Worm (Caenorhabditis elegans) whole organism, L4 larva: ENCODE results near the gene srsx-30.

ENCODE experiments used
- D1046.2 ChIP-seq: fragments of 200-800 bp; sonication (Bioruptor generic); IDR thresholded peaks from 2 replicates; pipeline ENCODE4 v1.3.6; 2022; ENCODE audit warnings: missing genetic modification characterization, missing compliant biosample characterization
- F26F4.8 ChIP-seq: fragments of 200-800 bp; sonication (Bioruptor generic); conservative IDR thresholded peaks from 2 replicates; pipeline ENCODE4 v1.3.6; 2022; ENCODE audit warnings: missing genetic modification characterization, missing compliant biosample characterization
- F37D6.2 ChIP-seq: sonication (generic microtip); optimal IDR thresholded peaks from 2 replicates; lab custom pipeline; 2016; ENCODE audit warnings: mild to moderate bottlenecking, missing genetic modification characterization, missing compliant biosample characterization
- F44E2.7 ChIP-seq: fragments of 200-800 bp; sonication (Bioruptor generic); IDR thresholded peaks from 2 replicates; pipeline ENCODE4 v2.1.2; 2022; ENCODE audit warnings: missing genetic modification characterization, missing compliant biosample characterization
- R02D3.7 ChIP-seq: fragments of 150-350 bp; sonication (generic microtip); optimal IDR thresholded peaks from 3 replicates; lab custom pipeline; 2014; ENCODE audit warnings: missing biosample characterization, missing genetic modification characterization
- T26A8.4 ChIP-seq: fragments of 200-800 bp; sonication (Bioruptor generic); IDR thresholded peaks from 2 replicates; pipeline ENCODE4 v1.3.6; 2022; ENCODE audit warnings: missing genetic modification characterization, missing compliant biosample characterization
- Y75B8A.6 ChIP-seq: fragments of 200-800 bp; sonication (Bioruptor generic); IDR thresholded peaks from 2 replicates; pipeline ENCODE4 v1.3.6; 2022; ENCODE audit warnings: missing genetic modification reagents, missing genetic modification characterization, missing compliant biosample characterization
- aha-1 ChIP-seq: fragments of 150-350 bp; peaks from one replicate; lab custom pipeline; 2014; ENCODE audit warnings: missing biosample characterization, missing genetic modification characterization
- ama-1 ChIP-seq: fragments of 150-350 bp; optimal IDR thresholded peaks from 2 replicates; lab custom pipeline; 2014; ENCODE audit warnings: inconsistent platforms, mixed read lengths
- attf-4 ChIP-seq: sonication (generic microtip); optimal IDR thresholded peaks from 3 replicates; lab custom pipeline; 2017; ENCODE audit warnings: missing biosample characterization, missing genetic modification characterization
- ceh-44 ChIP-seq: fragments of 200-800 bp; sonication (Bioruptor generic); IDR thresholded peaks from 2 replicates; pipeline ENCODE4 v1.3.6; 2022; ENCODE audit warnings: missing genetic modification reagents, missing genetic modification characterization, missing compliant biosample characterization
- ceh-82 ChIP-seq: sonication (generic microtip); optimal IDR thresholded peaks from 2 replicates; lab custom pipeline; 2017; ENCODE audit warnings: missing biosample characterization, missing genetic modification characterization
- ces-1 ChIP-seq: fragments of 150-350 bp; sonication (generic microtip); optimal IDR thresholded peaks from 4 replicates; lab custom pipeline; 2014; ENCODE audit warnings: missing biosample characterization, missing genetic modification reagents, missing genetic modification characterization
- daf-12 ChIP-seq: fragments of 150-350 bp; optimal IDR thresholded peaks from 2 replicates; lab custom pipeline; 2014; ENCODE audit warnings: missing biosample characterization, missing genetic modification reagents, missing genetic modification characterization
- daf-16 ChIP-seq, 3 experiments: sonication (generic microtip); optimal IDR thresholded peaks; 2 replicates each; lab custom pipeline; 2016 to 2017; ENCODE audit warnings: missing genetic modification characterization in 3 of 3, missing genetic modification reagents in 3 of 3, mild to moderate bottlenecking in 2 of 3, missing compliant biosample characterization in 2 of 3, missing biosample characterization in 1 of 3, moderate library complexity in 1 of 3
- daf-8 ChIP-seq: fragments of 200-800 bp; sonication (Bioruptor generic); IDR thresholded peaks from 2 replicates; pipeline ENCODE4 v1.3.6; 2022; ENCODE audit warnings: missing genetic modification characterization, missing compliant biosample characterization
- dmd-9 ChIP-seq: fragments of 200-800 bp; sonication (Bioruptor generic); IDR thresholded peaks from 2 replicates; pipeline ENCODE4 v1.3.6; 2022; ENCODE audit warnings: missing genetic modification reagents, missing genetic modification characterization, missing compliant biosample characterization
- duxl-1 ChIP-seq: sonication (generic microtip); optimal IDR thresholded peaks from 2 replicates; lab custom pipeline; 2016; ENCODE audit warnings: mild to moderate bottlenecking, missing genetic modification characterization, moderate library complexity, missing compliant biosample characterization; ENCODE audit not compliant: poor library complexity
- dve-1 ChIP-seq: sonication (generic microtip); optimal IDR thresholded peaks from 2 replicates; lab custom pipeline; 2017; ENCODE audit warnings: antibody characterized with exemption, mild to moderate bottlenecking, missing genetic modification characterization, missing compliant biosample characterization; ENCODE audit not compliant: insufficient read depth
- egl-27 ChIP-seq: sonication (generic microtip); optimal IDR thresholded peaks from 3 replicates; lab custom pipeline; 2017; ENCODE audit warnings: missing biosample characterization, missing genetic modification reagents, missing genetic modification characterization
- fkh-10 ChIP-seq: fragments of 150-350 bp; optimal IDR thresholded peaks from 2 replicates; lab custom pipeline; 2014; ENCODE audit warnings: missing biosample characterization, missing genetic modification reagents, missing genetic modification characterization
- gei-8 ChIP-seq: fragments of 200-800 bp; sonication (Bioruptor generic); optimal IDR thresholded peaks from 2 replicates; lab custom pipeline; 2018; ENCODE audit warnings: mild to moderate bottlenecking, missing genetic modification characterization, missing compliant biosample characterization
- hif-1 ChIP-seq, 2 experiments: sonication (generic microtip); optimal IDR thresholded peaks; 2 replicates each; lab custom pipeline; 2016 to 2017; ENCODE audit warnings: missing compliant biosample characterization in 2 of 2, missing genetic modification characterization in 2 of 2, missing genetic modification reagents in 2 of 2, missing genotype in 2 of 2, mild to moderate bottlenecking in 1 of 2
- hlh-11 ChIP-seq: fragments of 200-800 bp; sonication (Bioruptor generic); optimal IDR thresholded peaks from 2 replicates; lab custom pipeline; 2018; ENCODE audit warnings: mild to moderate bottlenecking, missing genetic modification characterization, missing compliant biosample characterization
- jun-1 ChIP-seq: fragments of 150-350 bp; optimal IDR thresholded peaks from 2 replicates; lab custom pipeline; 2014; ENCODE audit warnings: missing biosample characterization, missing genetic modification reagents, missing genetic modification characterization
- lim-7 ChIP-seq: fragments of 200-800 bp; sonication (Bioruptor generic); IDR thresholded peaks from 2 replicates; pipeline ENCODE4 v1.3.6; 2022; ENCODE audit warnings: missing genetic modification characterization, missing compliant biosample characterization
- lin-38 ChIP-seq: fragments of 200-800 bp; sonication (Bioruptor generic); IDR thresholded peaks from 2 replicates; pipeline ENCODE4 v1.3.6; 2022; ENCODE audit warnings: missing genetic modification reagents, missing genetic modification characterization, missing compliant biosample characterization
- lir-3 ChIP-seq: sonication (generic microtip); optimal IDR thresholded peaks from 2 replicates; lab custom pipeline; 2016; ENCODE audit warnings: mild to moderate bottlenecking, missing genetic modification characterization, missing compliant biosample characterization
- lsy-2 ChIP-seq, 2 experiments: fragments of 150-350 bp in 1 of 2; sonication (generic microtip) in 1 of 2; optimal IDR thresholded peaks; 2 replicates each; lab custom pipeline; 2014 to 2017; ENCODE audit warnings: missing biosample characterization in 2 of 2, missing genetic modification characterization in 2 of 2
- madf-5 ChIP-seq, 2 experiments: fragments of 200-800 bp; sonication (Bioruptor generic); IDR thresholded peaks; 2 replicates each; pipeline ENCODE4 v1.3.6; 2022; ENCODE audit warnings: missing compliant biosample characterization in 2 of 2, missing genetic modification characterization in 2 of 2
- mdl-1 ChIP-seq, 2 experiments: fragments of 150-350 bp in 1 of 2; sonication (generic microtip) in 1 of 2; optimal IDR thresholded peaks; 2 replicates each; lab custom pipeline; 2014 to 2017; ENCODE audit warnings: missing biosample characterization in 2 of 2, missing genetic modification characterization in 2 of 2
- mdt-29 ChIP-seq: fragments of 200-800 bp; sonication (Bioruptor generic); IDR thresholded peaks from 2 replicates; pipeline ENCODE4 v1.3.6; 2022; ENCODE audit warnings: missing genetic modification reagents, missing genetic modification characterization, missing compliant biosample characterization
- mep-1 ChIP-seq: fragments of 150-350 bp; sonication (generic microtip); optimal IDR thresholded peaks from 3 replicates; lab custom pipeline; 2014; ENCODE audit warnings: missing biosample characterization, missing genetic modification characterization
- mxl-3 ChIP-seq: fragments of 200-800 bp; sonication (Bioruptor generic); optimal IDR thresholded peaks from 2 replicates; lab custom pipeline; 2018; ENCODE audit warnings: mild to moderate bottlenecking, missing genetic modification characterization, missing compliant biosample characterization
- nhr-10 ChIP-seq: fragments of 150-350 bp; optimal IDR thresholded peaks from 2 replicates; lab custom pipeline; 2014; ENCODE audit warnings: missing biosample characterization, missing genetic modification characterization
- nhr-102 ChIP-seq: sonication (generic microtip); optimal IDR thresholded peaks from 2 replicates; lab custom pipeline; 2016; ENCODE audit warnings: mild to moderate bottlenecking, missing genetic modification characterization, moderate library complexity, missing compliant biosample characterization
- nhr-11 ChIP-seq: fragments of 150-350 bp; optimal IDR thresholded peaks from 2 replicates; lab custom pipeline; 2014; ENCODE audit warnings: missing biosample characterization, missing genetic modification characterization
- nhr-237 ChIP-seq: sonication (generic microtip); optimal IDR thresholded peaks from 2 replicates; lab custom pipeline; 2017; ENCODE audit warnings: missing biosample characterization, missing genetic modification characterization
- nhr-28 ChIP-seq: fragments of 150-350 bp; optimal IDR thresholded peaks from 2 replicates; lab custom pipeline; 2014; ENCODE audit warnings: missing biosample characterization, missing genetic modification characterization
- nhr-41 ChIP-seq: fragments of 200-800 bp; sonication (Bioruptor generic); IDR thresholded peaks from 2 replicates; pipeline ENCODE4 v1.3.6; 2022; ENCODE audit warnings: missing genetic modification reagents, missing genetic modification characterization, missing compliant biosample characterization
- nhr-42 ChIP-seq: fragments of 200-800 bp; sonication (Bioruptor generic); IDR thresholded peaks from 2 replicates; pipeline ENCODE4 v1.3.6; 2022; ENCODE audit warnings: missing genetic modification characterization, missing compliant biosample characterization
- nhr-48 ChIP-seq: sonication (generic microtip); optimal IDR thresholded peaks from 2 replicates; lab custom pipeline; 2016; ENCODE audit warnings: mild to moderate bottlenecking, missing genetic modification characterization, missing compliant biosample characterization
- php-3 ChIP-seq: fragments of 200-800 bp; sonication (Bioruptor generic); IDR thresholded peaks from 2 replicates; pipeline ENCODE4 v1.3.6; 2022; ENCODE audit warnings: missing genetic modification reagents, missing genetic modification characterization, missing compliant biosample characterization
- rbr-2 ChIP-seq: sonication (generic microtip); optimal IDR thresholded peaks from 2 replicates; lab custom pipeline; 2016; ENCODE audit warnings: missing genotype, missing genetic modification characterization, missing compliant biosample characterization
- saeg-2 ChIP-seq: fragments of 200-800 bp; sonication (Bioruptor generic); IDR thresholded peaks from 2 replicates; pipeline ENCODE4 v1.3.6; 2022; ENCODE audit warnings: missing genetic modification reagents, missing genetic modification characterization, missing compliant biosample characterization
- sdz-12 ChIP-seq: fragments of 200-800 bp; sonication (Bioruptor generic); optimal IDR thresholded peaks from 2 replicates; lab custom pipeline; 2018; ENCODE audit warnings: mild to moderate bottlenecking, missing genetic modification characterization, missing compliant biosample characterization
- set-16 ChIP-seq: fragments of 200-800 bp; sonication (Bioruptor generic); IDR thresholded peaks from 2 replicates; pipeline ENCODE4 v1.3.6; 2022; ENCODE audit warnings: missing genetic modification reagents, missing genetic modification characterization, missing compliant biosample characterization
- skn-1 ChIP-seq: fragments of 150-350 bp; optimal IDR thresholded peaks from 2 replicates; lab custom pipeline; 2014; ENCODE audit warnings: missing biosample characterization, missing genetic modification characterization
- tag-97 ChIP-seq: fragments of 200-800 bp; sonication (Bioruptor generic); IDR thresholded peaks from 2 replicates; pipeline ENCODE4 v1.3.6; 2022; ENCODE audit warnings: missing genetic modification characterization, missing compliant biosample characterization
- unc-62 ChIP-seq, 3 experiments: fragments of 150-350 bp in 1 of 3; sonication (generic microtip); optimal IDR thresholded peaks in 2 of 3; peaks in 1 of 3; 1 replicate in 1 of 3; 2 replicates in 2 of 3; lab custom pipeline; 2014 to 2017; ENCODE audit warnings: missing biosample characterization in 3 of 3, missing genetic modification characterization in 3 of 3, missing genetic modification reagents in 3 of 3, missing genotype in 1 of 3
- zfp-2 ChIP-seq: sonication (generic microtip); optimal IDR thresholded peaks from 2 replicates; lab custom pipeline; 2016; ENCODE audit warnings: mild to moderate bottlenecking, missing genetic modification characterization, missing compliant biosample characterization
- ztf-11 ChIP-seq: fragments of 150-350 bp; optimal IDR thresholded peaks from 2 replicates; lab custom pipeline; 2014; ENCODE audit warnings: missing biosample characterization, missing genetic modification characterization

srsx-30 gene

DNA sequence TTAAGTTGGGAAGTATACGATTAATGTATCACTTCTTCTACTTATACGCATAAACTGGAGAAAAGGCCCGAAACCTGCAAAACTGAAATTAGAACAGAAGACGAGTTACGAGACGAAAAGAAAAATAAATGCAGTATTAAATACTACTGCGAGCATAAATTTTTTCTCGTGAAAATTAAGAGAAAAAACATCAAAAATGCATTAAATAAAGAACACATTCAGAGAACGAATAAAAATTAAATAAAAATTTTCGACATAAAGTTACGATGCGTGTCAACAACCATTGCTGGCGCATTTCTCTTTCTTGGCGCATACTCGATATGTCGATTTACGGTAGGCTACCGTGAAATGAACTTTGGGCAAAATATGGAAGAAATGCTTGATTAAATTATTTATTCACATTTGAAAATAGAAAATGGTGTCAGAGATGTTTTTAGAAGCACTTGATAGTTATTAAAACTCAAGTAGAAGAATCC is 46.3 kb downstream of the srsx-30 start, which contains the start of the genes ZK856.19 and ZK856.11 (continued):
- no peak for TF ChIP-seq ces-1 (GFP tag; lab: Kevin White, UChicago)
- no peak for TF ChIP-seq gei-8 (GFP tag; lab: Kevin White, UChicago)
- TF ChIP-seq mdl-1 (tag; optimal IDR thresholded peaks at IDR 0.05; lab: Kevin White, UChicago): no peak
- TF ChIP-seq nhr-28 (tag; lab: Kevin White, UChicago): peak; percentile 47
- TF ChIP-seq lin-38 (GFP tag; lab: Robert Waterston, UW): peak; percentile 70
- TF ChIP-seq duxl-1: peak; percentile 74
- peak; percentile 13 for TF ChIP-seq R02D3.7
- TF ChIP-seq unc-62 (GFP tag; optimal IDR thresholded peaks at IDR 0.05 in 1 of 2; lab: Kevin White, UChicago): no peak
- TF ChIP-seq unc-62 (tag; optimal IDR thresholded peaks at IDR 0.05; lab: Kevin White, UChicago): no peak
- TF ChIP-seq sdz-12: no peak
- no peak for TF ChIP-seq hif-1 (tag; optimal IDR thresholded peaks at IDR 0.05; lab: Kevin White, UChicago)
- TF ChIP-seq nhr-11: peak; percentile 11
- TF ChIP-seq lim-7 (GFP tag; lab: Robert Waterston, UW): no peak
- TF ChIP-seq Y75B8A.6: no peak
- TF ChIP-seq daf-8 (GFP tag; lab: Robert Waterston, UW): no peak
- TF ChIP-seq F44E2.7 (GFP tag; lab: Robert Waterston, UW): no peak
- no peak for TF ChIP-seq daf-16 (GFP tag; optimal IDR thresholded peaks at IDR 0.05; lab: Kevin White, UChicago)
- peak; percentile 26 for TF ChIP-seq daf-16 (tag; optimal IDR thresholded peaks at IDR 0.05; lab: Kevin White, UChicago)
- TF ChIP-seq lir-3 (tag; lab: Kevin White, UChicago): no peak
- TF ChIP-seq daf-12 (tag; lab: Kevin White, UChicago): no peak
- TF ChIP-seq zfp-2 (tag; lab: Kevin White, UChicago): no peak
- TF ChIP-seq nhr-42 (GFP tag; lab: Robert Waterston, UW): no peak
- TF ChIP-seq ceh-82: no peak
- no peak for TF ChIP-seq ceh-44 (GFP tag; lab: Robert Waterston, UW)
- no peak for TF ChIP-seq egl-27 (tag; lab: Kevin White, UChicago)
- peak; percentile 57 for TF ChIP-seq mep-1 (tag; lab: Kevin White, UChicago)
- TF ChIP-seq skn-1 (tag; lab: Kevin White, UChicago): no peak
- TF ChIP-seq aha-1: no peak
- no peak for TF ChIP-seq set-16 (GFP tag; lab: Robert Waterston, UW)
- TF ChIP-seq mdt-29: no peak
- TF ChIP-seq jun-1: no peak
- peak; percentile 37 for TF ChIP-seq ama-1 (lab: Kevin White, UChicago)
- TF ChIP-seq mxl-3: no peak
- TF ChIP-seq ztf-11 (tag; lab: Kevin White, UChicago): no peak
- TF ChIP-seq hlh-11 (tag; lab: Kevin White, UChicago): peak; percentile 35
- peak; percentile 44 for TF ChIP-seq dve-1 (tag; lab: Kevin White, UChicago)
- no peak for TF ChIP-seq fkh-10 (GFP tag; lab: Kevin White, UChicago)
- no peak for TF ChIP-seq nhr-10 (tag; lab: Kevin White, UChicago)
- peak in 1 of 2 experiments; percentile 85 for TF ChIP-seq lsy-2 (tag; optimal IDR thresholded peaks at IDR 0.05; lab: Kevin White, UChicago)
- TF ChIP-seq nhr-237 (tag; lab: Kevin White, UChicago): no peak
- no peak for TF ChIP-seq saeg-2
- no peak for TF ChIP-seq D1046.2
- no peak for TF ChIP-seq nhr-41
- TF ChIP-seq rbr-2 (tag; lab: Kevin White, UChicago): peak; percentile 62
- no peak for TF ChIP-seq dmd-9
- no peak for TF ChIP-seq F37D6.2 (tag; lab: Kevin White, UChicago)
- TF ChIP-seq tag-97: no peak
- peak; percentile 64 for TF ChIP-seq nhr-102 (tag; lab: Kevin White, UChicago)
- no peak for TF ChIP-seq madf-5 (GFP tag; IDR thresholded peaks at IDR 0.05; lab: Robert Waterston, UW)
- no peak for TF ChIP-seq attf-4 (tag; lab: Kevin White, UChicago)
- no peak for TF ChIP-seq F26F4.8 (GFP tag; lab: Robert Waterston, UW)
- TF ChIP-seq php-3 (GFP tag; lab: Robert Waterston, UW): no peak
- TF ChIP-seq T26A8.4 (GFP tag; lab: Robert Waterston, UW): no peak
- TF ChIP-seq nhr-48 (tag; lab: Kevin White, UChicago): peak; percentile 40
